Fruit fly (Drosophila melanogaster): ENCODE data around the gene robl37BC.

The robl37BC gene

dm6 chr2L:18976749-18977148 is 33.9 kb upstream of the robl37BC start:
- no peak for TF ChIP-seq wor (GFP tag; IDR thresholded peaks at IDR 0.05)
- TF ChIP-seq twi (tag; optimal IDR thresholded peaks at IDR 0.05), result peak; percentile 95
- no peak for TF ChIP-seq CG8359 (GFP tag; optimal IDR thresholded peaks at IDR 0.05; ENCODE audit: borderline replicate concordance)
- TF ChIP-seq z (GFP tag; IDR thresholded peaks at IDR 0.05), result 0 out of 3 replicates have a peak, but pooled peaks have one; percentile 48
- peak; percentile 39; the same call in 1 of the 2 replicates for TF ChIP-seq sob (GFP tag; IDR thresholded peaks at IDR 0.05)
- TF ChIP-seq CG17612 (GFP tag; IDR thresholded peaks at IDR 0.05), result no peak

dm6 chr2L:18978923-18979322 is 31.7 kb upstream of the robl37BC start:
- TF ChIP-seq gcm (GFP tag; optimal IDR thresholded peaks at IDR 0.05) (no peak), Hey (tag; optimal IDR thresholded peaks at IDR 0.05) (peak; percentile 42)

dm6 chr2L:18979407-18979806 is 31.3 kb upstream of the robl37BC start:
- TF ChIP-seq nom (GFP tag; optimal IDR thresholded peaks at IDR 0.05), result peak; percentile 26
- no peak for TF ChIP-seq tx (GFP tag; optimal IDR thresholded peaks at IDR 0.05)
- 0 out of 2 replicates have a peak, but pooled peaks have one; percentile 12 for TF ChIP-seq CG32767 (GFP tag; IDR thresholded peaks at IDR 0.05)

dm6 chr2L:18980982-18981381 is 29.7 kb upstream of the robl37BC start:
- TF ChIP-seq hkb (optimal IDR thresholded peaks at IDR 0.05), result no peak
- no peak for TF ChIP-seq hkb (GFP tag; IDR thresholded peaks at IDR 0.05)
- 0 out of 2 replicates have a peak, but pooled peaks have one; percentile 13 for TF ChIP-seq CG11696 (GFP tag; IDR thresholded peaks at IDR 0.05)
- no peak for TF ChIP-seq Dfd (GFP tag; optimal IDR thresholded peaks at IDR 0.05)
- peak; percentile 12 for TF ChIP-seq CG1603 (tag; optimal IDR thresholded peaks at IDR 0.05)
- no peak for TF ChIP-seq Fer2 (tag; optimal IDR thresholded peaks at IDR 0.05)
- peak; percentile 65; the same call in 1 of the 2 replicates for TF ChIP-seq Drgx (GFP tag; IDR thresholded peaks at IDR 0.05)
- TF ChIP-seq Med (GFP tag), result peak; percentile 34

- TF ChIP-seq Med (GFP tag) (no peak), C15 (GFP tag; IDR thresholded peaks at IDR 0.05) (no peak), Doc3 (GFP tag; IDR thresholded peaks at IDR 0.05; ENCODE audit: partially characterized antibody) (no peak), ken (GFP tag; IDR thresholded peaks at IDR 0.05) (no peak), ttk (GFP tag; IDR thresholded peaks at IDR 0.05) (no peak), CG12769 (tag; optimal IDR thresholded peaks at IDR 0.05) (no peak), CG30431 (GFP tag; optimal IDR thresholded peaks at IDR 0.05) (no peak), scrt (GFP tag; optimal IDR thresholded peaks at IDR 0.05) (no peak), tx (GFP tag; optimal IDR thresholded peaks at IDR 0.05) (no peak), seq (GFP tag; IDR thresholded peaks at IDR 0.05) (no peak), lbe (GFP tag; optimal IDR thresholded peaks at IDR 0.05) (peak; percentile 25), eve (GFP tag; optimal IDR thresholded peaks at IDR 0.05) (no peak), CG2199 (GFP tag; IDR thresholded peaks at IDR 0.05) (no peak), zf30C (GFP tag; optimal IDR thresholded peaks at IDR 0.05) (no peak), Dek (tag; optimal IDR thresholded peaks at IDR 0.05) (no peak), gce (GFP tag; IDR thresholded peaks at IDR 0.05) (no peak), CG1024 (GFP tag; IDR thresholded peaks at IDR 0.05) (0 out of 2 replicates have a peak, but pooled peaks have one; percentile 7), CG15601 (tag; optimal IDR thresholded peaks at IDR 0.05) (peak; percentile 33), CG18011 (GFP tag; optimal IDR thresholded peaks at IDR 0.05) (no peak), ATbp (GFP tag; optimal IDR thresholded peaks at IDR 0.05) (peak; percentile 40), CG8359 (GFP tag; optimal IDR thresholded peaks at IDR 0.05; ENCODE audit: borderline replicate concordance) (no peak), CG13287 (GFP tag; IDR thresholded peaks at IDR 0.05; ENCODE audit: partially characterized antibody) (no peak), stwl (tag; optimal IDR thresholded peaks at IDR 0.05) (no peak), tgo (GFP tag; IDR thresholded peaks at IDR 0.05) (no peak), row (GFP tag; IDR thresholded peaks at IDR 0.05) (no peak), unpg (GFP tag; optimal IDR thresholded peaks at IDR 0.05) (no peak), CG13775 (GFP tag; optimal IDR thresholded peaks at IDR 0.05) (no peak), sim (GFP tag; IDR thresholded peaks at IDR 0.05) (no peak), CG12236 (GFP tag; optimal IDR thresholded peaks at IDR 0.05) (no peak)
These were observed 29.2 kb upstream of the robl37BC start for dm6 chr2L:18981484-18981883.

Measured in whole organism, embryonic.